Worm (Caenorhabditis elegans) whole organism, L2 larva: ENCODE measurements around the gene taf-10.

Source experiments
- F13H6.1 ChIP-seq: sonication (generic microtip); optimal IDR thresholded peaks from 2 replicates; lab custom pipeline; 2016; ENCODE audit warnings: missing genetic modification characterization, missing compliant biosample characterization
- ZK546.5 ChIP-seq: sonication (generic microtip); optimal IDR thresholded peaks from 2 replicates; lab custom pipeline; 2017; ENCODE audit warnings: missing biosample characterization, missing genetic modification characterization
- alr-1 ChIP-seq: fragments of 150-350 bp; optimal IDR thresholded peaks from 2 replicates; lab custom pipeline; 2014; ENCODE audit warnings: missing biosample characterization, missing genetic modification characterization
- lin-11 ChIP-seq: fragments of 150-350 bp; sonication (generic microtip); optimal IDR thresholded peaks from 2 replicates; lab custom pipeline; 2014; ENCODE audit warnings: missing biosample characterization, missing genetic modification characterization, inconsistent platforms, mixed read lengths
- mdl-1 ChIP-seq, 2 experiments: fragments of 150-350 bp in 1 of 2; sonication (generic microtip) in 1 of 2; optimal IDR thresholded peaks; 2 replicates each; lab custom pipeline; 2017; ENCODE audit warnings: missing biosample characterization in 2 of 2, missing genetic modification characterization in 2 of 2
- nhr-11 ChIP-seq: fragments of 150-350 bp; optimal IDR thresholded peaks from 2 replicates; lab custom pipeline; 2014; ENCODE audit warnings: missing biosample characterization, missing genetic modification characterization
- nhr-237 ChIP-seq: fragments of 150-350 bp; optimal IDR thresholded peaks from 2 replicates; lab custom pipeline; 2014; ENCODE audit warnings: missing biosample characterization, missing genetic modification characterization
- skn-1 ChIP-seq: sonication (generic microtip); optimal IDR thresholded peaks from 2 replicates; lab custom pipeline; 2017; ENCODE audit warnings: missing biosample characterization, missing genetic modification characterization
- unc-39 ChIP-seq: fragments of 150-350 bp; optimal IDR thresholded peaks from 2 replicates; lab custom pipeline; 2014; ENCODE audit warnings: missing biosample characterization, missing genetic modification characterization
- unc-55 ChIP-seq: fragments of 150-350 bp; sonication (generic microtip); optimal IDR thresholded peaks from 3 replicates; lab custom pipeline; 2014; ENCODE audit warnings: missing biosample characterization, missing genetic modification reagents, missing genetic modification characterization
- unc-62 ChIP-seq: fragments of 150-350 bp; optimal IDR thresholded peaks from 2 replicates; lab custom pipeline; 2014; ENCODE audit warnings: missing biosample characterization, missing genetic modification reagents, missing genetic modification characterization
- ztf-1 ChIP-seq: fragments of 200-800 bp; sonication (Bioruptor generic); conservative IDR thresholded peaks from 2 replicates; pipeline ENCODE4 v1.3.6; 2022; ENCODE audit warnings: missing genetic modification characterization, missing compliant biosample characterization

DNA sequence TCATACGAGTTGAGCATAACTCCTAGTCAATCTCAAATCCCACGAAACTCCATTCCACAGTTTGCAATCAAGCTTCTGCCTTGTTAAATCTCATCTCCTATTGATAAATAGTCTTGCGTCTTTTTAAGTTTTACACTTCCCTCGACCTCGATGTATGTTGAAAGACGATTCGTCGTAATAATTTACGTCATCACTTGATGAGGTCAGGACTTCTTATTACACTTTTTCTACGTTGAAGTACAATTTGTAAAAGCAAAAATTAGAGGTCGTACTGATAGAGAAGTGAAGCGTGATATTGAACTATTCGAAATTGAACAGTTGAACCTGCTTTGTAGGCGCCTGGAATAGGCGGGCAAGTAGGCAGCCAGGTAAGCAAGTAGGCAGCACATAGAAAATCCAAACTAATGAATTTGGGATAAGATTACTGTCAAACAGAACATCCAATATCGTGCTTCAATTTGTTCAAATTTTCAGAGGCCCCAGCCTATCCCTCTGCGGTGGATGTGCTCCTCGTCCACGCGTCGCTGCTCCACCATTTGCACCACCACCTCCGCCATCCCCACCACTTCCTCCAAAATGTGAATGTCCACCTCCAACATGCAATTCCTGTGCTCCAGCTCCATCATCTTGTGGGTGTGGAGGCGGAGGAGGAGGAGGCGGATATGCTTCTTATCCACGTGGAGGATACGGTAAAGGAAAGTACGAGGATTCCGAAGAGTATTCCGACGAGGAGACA is 37.1 kb upstream of the taf-10 start:
- no peak for TF ChIP-seq mdl-1 (tag; optimal IDR thresholded peaks at IDR 0.05; lab: Kevin White, UChicago)
- no peak for TF ChIP-seq unc-62 (GFP tag; lab: Kevin White, UChicago)
- no peak for TF ChIP-seq skn-1
- no peak for TF ChIP-seq ztf-1
- no peak for TF ChIP-seq lin-11 (tag; lab: Kevin White, UChicago)
- TF ChIP-seq unc-55 (GFP tag; lab: Kevin White, UChicago), result no peak
- no peak for TF ChIP-seq nhr-11 (tag; lab: Kevin White, UChicago)
- TF ChIP-seq nhr-237 (tag; lab: Kevin White, UChicago), result no peak
- TF ChIP-seq F13H6.1, result no peak
- TF ChIP-seq ZK546.5 (tag; lab: Kevin White, UChicago), result no peak
- TF ChIP-seq alr-1 (tag; lab: Kevin White, UChicago), result no peak
- no peak for TF ChIP-seq unc-39 (tag; lab: Kevin White, UChicago)
